Fruit fly (Drosophila melanogaster) whole organism, larva: ENCODE results near the gene Rpn9.

Experiments used
- noc ChIP-seq: fragments of 200-800 bp; sonication (Bioruptor generic); optimal IDR thresholded peaks from 3 replicates; lab custom pipeline; 2019; ENCODE audit warnings: missing biosample characterization, mild to moderate bottlenecking, missing genetic modification characterization, moderate library complexity

The Rpn9 gene

dm6 chr3R:23724843-23725506, 8.3 kb downstream of the Rpn9 start:
- peak; percentile 90 for TF ChIP-seq noc (tag; lab: Kevin White, UChicago)

dm6 chr3R:23723381-23724034, 9.8 kb downstream of the Rpn9 start:
- no peak for TF ChIP-seq noc (tag; lab: Kevin White, UChicago)

- peak; percentile 89 for TF ChIP-seq noc (tag; lab: Kevin White, UChicago)
Observed at dm6 chr3R:23722680-23723372, 10.4 kb downstream of the Rpn9 start, which contains the start of gene CG10365. TSS of gene CG10365 (plus strand) at chr3R:23723331.

dm6 chr3R:23721936-23722335, 11.3 kb downstream of the Rpn9 start:
- peak; percentile 44 for TF ChIP-seq noc (tag; lab: Kevin White, UChicago)

dm6 chr3R:23721525-23721924, 11.7 kb downstream of the Rpn9 start, which contains the start of gene CG10232:
TSS of gene CG10232 (minus strand) at chr3R:23721625.
- TF ChIP-seq noc (tag; lab: Kevin White, UChicago): no peak

dm6 chr3R:23718297-23718941, 14.8 kb downstream of the Rpn9 start, which contains the start of gene nau:
TSS of gene nau (minus strand) at chr3R:23718357.
- TF ChIP-seq noc (tag; lab: Kevin White, UChicago): no peak

- TF ChIP-seq noc (tag; lab: Kevin White, UChicago): peak; percentile 42
Observed at dm6 chr3R:23714852-23715251, 18.4 kb downstream of the Rpn9 start.

- TF ChIP-seq noc (tag; lab: Kevin White, UChicago): no peak
Observed at dm6 chr3R:23713901-23714300, 19.4 kb downstream of the Rpn9 start.

- TF ChIP-seq noc (tag; lab: Kevin White, UChicago): no peak
Observed at dm6 chr3R:23711195-23711594, 22.1 kb downstream of the Rpn9 start, which contains the start of gene CG10300. TSS of gene CG10300 (plus strand) at chr3R:23711527.

- TF ChIP-seq noc (tag; lab: Kevin White, UChicago): no peak
Observed at dm6 chr3R:23709508-23710208, 23.6 kb downstream of the Rpn9 start, which contains the start of gene CG10301. TSS of gene CG10301 (plus strand) at chr3R:23710158.

dm6 chr3R:23704383-23705033, 28.8 kb downstream of the Rpn9 start, which contains the start of gene Gba1b:
TSS of gene Gba1b (plus strand) at chr3R:23704804.
- no peak for TF ChIP-seq noc (tag; lab: Kevin White, UChicago)

- TF ChIP-seq noc (tag; lab: Kevin White, UChicago): no peak
Observed at dm6 chr3R:23702461-23702860, 30.8 kb downstream of the Rpn9 start, which contains the start of gene Qsox4. TSS of gene Qsox4 (plus strand) at chr3R:23702761.

dm6 chr3R:23700304-23700767, 32.9 kb downstream of the Rpn9 start, which contains the start of the genes CG31468 and Gba1a:
TSS of gene CG31468 (minus strand) at chr3R:23700354.
TSS of gene Gba1a (plus strand) at chr3R:23700621.
- TF ChIP-seq noc (tag; lab: Kevin White, UChicago): no peak

dm6 chr3R:23698835-23699234, 34.4 kb downstream of the Rpn9 start, which contains the start of gene prt:
TSS of gene prt (minus strand) at chr3R:23699027.
- TF ChIP-seq noc (tag; lab: Kevin White, UChicago): no peak
